Fruit fly (Drosophila melanogaster): ENCODE data around the gene CG3473.

dm6 chr2L:14517997-14518559 lies 45.4 kb downstream of the CG3473 start:
- TF ChIP-seq CTCF (optimal IDR thresholded peaks at IDR 0.05) (no peak), CG8478 (optimal IDR thresholded peaks at IDR 0.05) (no peak)
